Fruit fly (Drosophila melanogaster): Measurements from ENCODE around the gene Prosbeta3.

The Prosbeta3 gene

DNA sequence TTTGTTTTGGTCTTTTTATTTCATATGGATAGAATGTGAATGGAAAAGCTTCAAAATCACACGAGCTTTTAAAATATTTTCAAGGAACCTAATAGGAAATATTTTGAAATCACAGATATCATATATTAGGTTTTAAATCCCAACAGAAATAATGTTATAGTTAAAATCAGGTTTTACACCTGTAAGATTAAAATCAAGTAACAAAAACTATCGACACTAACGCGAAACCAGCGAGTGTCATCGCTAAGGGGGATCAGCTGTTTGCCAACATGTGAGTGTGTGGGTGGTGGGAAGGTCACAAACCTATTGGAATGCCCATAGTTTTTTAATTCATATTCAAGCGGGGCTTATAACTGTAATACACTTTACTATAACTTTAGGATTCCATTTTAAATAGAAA lies 32.6 kb upstream of the Prosbeta3 start, which contains the start of gene hyx (continued):
- peak; percentile 43 for TF ChIP-seq bcd (GFP tag; optimal IDR thresholded peaks at IDR 0.05)
- peak; percentile 87 for TF ChIP-seq CG12155 (GFP tag; optimal IDR thresholded peaks at IDR 0.05)
- no peak for TF ChIP-seq CG5180 (GFP tag; optimal IDR thresholded peaks at IDR 0.05)
- TF ChIP-seq Hand (GFP tag; optimal IDR thresholded peaks at IDR 0.05) = no peak
- TF ChIP-seq CG4617 (GFP tag; optimal IDR thresholded peaks at IDR 0.05; ENCODE audit: borderline replicate concordance) = no peak
- TF ChIP-seq CG18764 (GFP tag; optimal IDR thresholded peaks at IDR 0.05) = no peak
- TF ChIP-seq cas (GFP tag; IDR thresholded peaks at IDR 0.05) = 0 out of 2 replicates have a peak, but pooled peaks have one; percentile 27
- no peak for TF ChIP-seq CG15011 (GFP tag; optimal IDR thresholded peaks at IDR 0.05)
- peak; percentile 59 for TF ChIP-seq CG2712 (tag; optimal IDR thresholded peaks at IDR 0.05)
- no peak for TF ChIP-seq CG32767 (GFP tag; IDR thresholded peaks at IDR 0.05)
- peak; percentile 31 for TF ChIP-seq CG18011 (GFP tag; optimal IDR thresholded peaks at IDR 0.05)
- TF ChIP-seq chm (GFP tag; IDR thresholded peaks at IDR 0.05) = 0 out of 2 replicates have a peak, but pooled peaks have one; percentile 18
- peak; percentile 50 for TF ChIP-seq Fer3 (tag; optimal IDR thresholded peaks at IDR 0.05)
- no peak for TF ChIP-seq CG12236 (GFP tag; optimal IDR thresholded peaks at IDR 0.05)
- peak; percentile 49 for TF ChIP-seq CG13624 (GFP tag; optimal IDR thresholded peaks at IDR 0.05)

DNA sequence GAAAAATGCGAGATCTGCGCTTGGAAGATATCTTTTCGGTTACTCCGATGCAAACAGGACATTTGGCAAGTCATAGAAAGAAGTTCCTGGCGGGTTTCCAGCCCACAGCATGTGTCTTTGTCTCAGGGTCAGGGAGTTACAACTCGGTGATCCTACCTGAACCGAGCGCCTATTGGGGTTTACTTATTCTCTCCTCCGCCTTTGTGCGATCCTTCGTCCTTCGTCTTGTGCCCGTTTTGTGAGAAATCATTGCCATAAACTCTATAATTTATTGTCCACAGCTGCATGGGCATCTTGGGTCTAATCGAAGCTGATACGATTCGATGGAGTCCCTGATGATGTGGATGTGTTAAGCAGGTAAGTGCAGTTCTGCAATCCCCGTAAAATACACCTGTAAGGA lies 31.9 kb upstream of the Prosbeta3 start:
- TF ChIP-seq Atf-2 (GFP tag; optimal IDR thresholded peaks at IDR 0.05) = no peak
- TF ChIP-seq CG7963 (GFP tag; IDR thresholded peaks at IDR 0.05; ENCODE audit: partially characterized antibody) = no peak
- no peak for TF ChIP-seq Nf-YB (GFP tag; optimal IDR thresholded peaks at IDR 0.05)
- TF ChIP-seq psq (GFP tag; optimal IDR thresholded peaks at IDR 0.05) = no peak
- no peak for TF ChIP-seq prd (optimal IDR thresholded peaks at IDR 0.05)
- TF ChIP-seq prd (GFP tag; IDR thresholded peaks at IDR 0.05) = no peak
- no peak for TF ChIP-seq bowl (GFP tag; IDR thresholded peaks at IDR 0.05)
- TF ChIP-seq ac (GFP tag; optimal IDR thresholded peaks at IDR 0.05) = peak; percentile 50
- no peak for TF ChIP-seq CG8478 (optimal IDR thresholded peaks at IDR 0.05)
- no peak for TF ChIP-seq jigr1 (GFP tag; IDR thresholded peaks at IDR 0.05)
- no peak for TF ChIP-seq CG5953 (GFP tag; IDR thresholded peaks at IDR 0.05)
- TF ChIP-seq Ssrp (tag; optimal IDR thresholded peaks at IDR 0.05) = no peak
- no peak for TF ChIP-seq CG18476 (GFP tag; optimal IDR thresholded peaks at IDR 0.05)
- no peak for TF ChIP-seq kay (GFP tag; optimal IDR thresholded peaks at IDR 0.05)
- no peak for TF ChIP-seq CG10654 (GFP tag; optimal IDR thresholded peaks at IDR 0.05)
- no peak for TF ChIP-seq dmrt99B (tag; optimal IDR thresholded peaks at IDR 0.05)
- no peak for TF ChIP-seq chinmo (GFP tag; IDR thresholded peaks at IDR 0.05; ENCODE audit: partially characterized antibody)
- no peak for TF ChIP-seq CG9932 (GFP tag; IDR thresholded peaks at IDR 0.05)
- no peak for TF ChIP-seq rib (GFP tag; IDR thresholded peaks at IDR 0.05)
- TF ChIP-seq CG9797 (GFP tag; optimal IDR thresholded peaks at IDR 0.05) = no peak
- 0 out of 3 replicates have a peak, but pooled peaks have one; percentile 14 for TF ChIP-seq CG2199 (GFP tag; IDR thresholded peaks at IDR 0.05)
- TF ChIP-seq kni (GFP tag; optimal IDR thresholded peaks at IDR 0.05) = peak; percentile 2
- TF ChIP-seq pros (GFP tag; optimal IDR thresholded peaks at IDR 0.05) = peak; percentile 93
- peak in 1 of 2 experiments; percentile 27 for TF ChIP-seq tll (GFP tag; optimal IDR thresholded peaks at IDR 0.05)
- no peak for TF ChIP-seq CG11093 (GFP tag; IDR thresholded peaks at IDR 0.05)

DNA sequence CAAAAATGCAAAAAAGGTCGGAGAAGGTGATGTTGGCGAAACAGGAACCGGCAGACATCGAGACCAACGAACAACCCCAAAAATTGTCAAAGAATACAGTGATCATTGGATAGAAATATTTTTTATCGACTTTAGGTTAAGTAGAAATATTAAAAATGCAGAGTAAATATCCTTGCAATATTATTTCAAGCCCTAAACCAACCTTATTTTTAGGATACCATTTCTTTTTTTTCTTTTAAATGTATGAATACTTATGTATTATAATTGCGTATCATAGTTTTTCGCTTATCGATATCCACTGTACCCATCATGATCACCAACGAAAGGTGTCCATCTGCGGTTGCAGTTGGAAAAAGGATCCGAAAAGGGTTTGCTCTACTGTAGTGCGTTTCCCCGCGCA lies 29.2 kb upstream of the Prosbeta3 start:
- TF ChIP-seq abd-A (tag; optimal IDR thresholded peaks at IDR 0.05) (no peak), Xrp1 (GFP tag; IDR thresholded peaks at IDR 0.05) (peak; percentile 29; the same call in 1 of the 2 replicates), CG11723 (GFP tag; optimal IDR thresholded peaks at IDR 0.05) (no peak), sens-2 (GFP tag; IDR thresholded peaks at IDR 0.05) (no peak), CG12391 (tag; optimal IDR thresholded peaks at IDR 0.05) (peak; percentile 15), h (optimal IDR thresholded peaks at IDR 0.05) (no peak), CG10267 (tag; optimal IDR thresholded peaks at IDR 0.05) (peak; percentile 13), CG8388 (GFP tag; optimal IDR thresholded peaks at IDR 0.05) (no peak), sc (optimal IDR thresholded peaks at IDR 0.05) (no peak), sc (GFP tag; optimal IDR thresholded peaks at IDR 0.05) (no peak), dmrt11E (tag; optimal IDR thresholded peaks at IDR 0.05) (peak; percentile 49), Trl (optimal IDR thresholded peaks at IDR 0.05) (no peak), Trl (GFP tag; optimal IDR thresholded peaks at IDR 0.05) (no peak)

Measured in whole organism, embryonic.